Fruit fly (Drosophila melanogaster) Kc167 (cell line): ENCODE results near the gene Mgat2.

ENCODE experiments used
- Myc ChIP-seq: fragments of >200 bp; optimal IDR thresholded peaks from 2 replicates; lab custom pipeline; 2017; ENCODE audit warnings: missing external identifiers
- h ChIP-seq: fragments of >200 bp; optimal IDR thresholded peaks from 3 replicates; lab custom pipeline; 2018; ENCODE audit warnings: missing external identifiers
- insv ChIP-seq: fragments of >200 bp; optimal IDR thresholded peaks from 3 replicates; lab custom pipeline; 2018; ENCODE audit warnings: missing external identifiers
- ttk ChIP-seq: sonication (Bioruptor generic); optimal IDR thresholded peaks from 2 replicates; lab custom pipeline; 2017; ENCODE audit warnings: missing external identifiers

- TF ChIP-seq ttk (lab: Kevin White, UChicago) (no peak), h (lab: Kevin White, UChicago) (no peak), insv (lab: Kevin White, UChicago) (no peak), Myc (lab: Kevin White, UChicago) (no peak)
These were observed 16.6 kb upstream of the Mgat2 start, which contains the start of gene janB for dm6 chr3R:30038628-30039027.
